Worm (Caenorhabditis elegans) whole organism, early embryonic: Measurements from ENCODE around the gene unc-42.

ENCODE experiments used
- hnd-1 ChIP-seq: sonication (generic microtip); optimal IDR thresholded peaks from 2 replicates; lab custom pipeline; 2016; ENCODE audit warnings: missing genetic modification characterization, missing compliant biosample characterization
- tbx-37 ChIP-seq: fragments of 200-800 bp; sonication (Bioruptor generic); conservative IDR thresholded peaks from 2 replicates; pipeline ENCODE4 v1.3.6; 2022; ENCODE audit warnings: missing genetic modification reagents, missing genetic modification characterization, missing compliant biosample characterization

DNA sequence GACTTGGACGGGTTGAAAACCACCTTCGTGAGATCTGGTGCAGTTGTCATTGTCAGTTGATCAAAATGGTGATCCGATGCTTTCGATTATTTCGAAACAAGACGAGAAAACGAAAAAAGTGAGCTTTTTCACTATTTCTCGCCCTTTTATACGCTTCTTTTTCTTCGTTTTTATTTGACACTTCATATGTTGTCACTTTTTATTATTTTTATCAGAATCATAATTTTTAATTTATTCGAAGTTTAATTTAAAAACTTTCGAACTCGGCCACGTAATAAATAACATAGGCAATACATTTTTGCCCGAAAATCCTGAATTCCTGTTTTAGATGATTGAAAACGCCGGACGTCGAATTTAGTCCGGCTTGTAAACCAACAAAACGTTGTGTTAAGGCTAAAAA is 14.7 kb downstream of the unc-42 start, which contains the start of gene F58E6.5:
- TF ChIP-seq tbx-37 (GFP tag; lab: Robert Waterston, UW) (no peak), hnd-1 (tag; lab: Kevin White, UChicago) (no peak)
